Worm (Caenorhabditis elegans): ENCODE results near the gene rol-6.
A peak's percentile ranks its signal among the peaks of the same experiment; 100 is the strongest.

rol-6 gene

ce11 chrII:8747939-8748352 lies 15.1 kb downstream of the rol-6 start (continued):
- TF ChIP-seq ctbp-1 (GFP tag; IDR thresholded peaks at IDR 0.05), result no peak
- no peak for TF ChIP-seq pqm-1 (tag; optimal IDR thresholded peaks at IDR 0.05)
- TF ChIP-seq unc-39 (tag; optimal IDR thresholded peaks at IDR 0.05), result no peak
- TF ChIP-seq vab-7 (GFP tag; IDR thresholded peaks at IDR 0.05), result no peak
- no peak for TF ChIP-seq unc-130 (GFP tag; optimal IDR thresholded peaks at IDR 0.05)
- no peak for TF ChIP-seq nhr-237 (tag; optimal IDR thresholded peaks at IDR 0.05)
- TF ChIP-seq zip-2 (tag; optimal IDR thresholded peaks at IDR 0.05), result no peak
- no peak for TF ChIP-seq ces-1 (GFP tag; optimal IDR thresholded peaks at IDR 0.05)
- no peak for TF ChIP-seq ceh-20 (GFP tag; IDR thresholded peaks at IDR 0.05)
- TF ChIP-seq spr-3 (GFP tag; optimal IDR thresholded peaks at IDR 0.05), result no peak
- no peak for TF ChIP-seq snpc-4 (tag; optimal IDR thresholded peaks at IDR 0.05)
- no peak for TF ChIP-seq ztf-11 (tag; optimal IDR thresholded peaks at IDR 0.05)
- TF ChIP-seq fos-1 (tag; optimal IDR thresholded peaks at IDR 0.05), result no peak
- TF ChIP-seq nhr-42 (GFP tag; IDR thresholded peaks at IDR 0.05), result no peak
- no peak for TF ChIP-seq php-3 (GFP tag; IDR thresholded peaks at IDR 0.05)
- no peak for TF ChIP-seq nhr-25 (tag; optimal IDR thresholded peaks at IDR 0.05; ENCODE audit: borderline replicate concordance, insufficient read depth)
- TF ChIP-seq mxl-3 (GFP tag; optimal IDR thresholded peaks at IDR 0.05), result peak; percentile 7
- TF ChIP-seq dmd-9 (GFP tag; IDR thresholded peaks at IDR 0.05), result no peak
- no peak for TF ChIP-seq gei-8 (GFP tag; optimal IDR thresholded peaks at IDR 0.05)
- no peak for TF ChIP-seq tra-1 (GFP tag; IDR thresholded peaks at IDR 0.05)
- no peak for TF ChIP-seq aly-2 (tag; optimal IDR thresholded peaks at IDR 0.05)
- TF ChIP-seq attf-4 (tag; optimal IDR thresholded peaks at IDR 0.05), result no peak
- no peak for TF ChIP-seq hmg-1.1 (GFP tag; IDR thresholded peaks at IDR 0.05)
- TF ChIP-seq cey-2 (tag; optimal IDR thresholded peaks at IDR 0.05; ENCODE audit: borderline replicate concordance, insufficient read depth), result no peak
- peak in 1 of 2 experiments; percentile 33 for TF ChIP-seq hif-1 (tag; optimal IDR thresholded peaks at IDR 0.05)
- TF ChIP-seq nhr-102 (tag; optimal IDR thresholded peaks at IDR 0.05), result no peak
- TF ChIP-seq nhr-6 (tag; optimal IDR thresholded peaks at IDR 0.05), result no peak
- TF ChIP-seq lin-38 (GFP tag; IDR thresholded peaks at IDR 0.05), result no peak
- TF ChIP-seq ZK337.2 (GFP tag; IDR thresholded peaks at IDR 0.05), result no peak
- peak in 1 of 2 experiments; percentile 24 for TF ChIP-seq mdl-1 (tag; optimal IDR thresholded peaks at IDR 0.05)
- TF ChIP-seq saeg-2 (GFP tag; IDR thresholded peaks at IDR 0.05), result no peak
- no peak for TF ChIP-seq nhr-48 (tag; optimal IDR thresholded peaks at IDR 0.05)
- TF ChIP-seq ceh-28 (tag; optimal IDR thresholded peaks at IDR 0.05), result no peak
- no peak for TF ChIP-seq lim-7 (GFP tag; IDR thresholded peaks at IDR 0.05)
- no peak for TF ChIP-seq jun-1 (tag; optimal IDR thresholded peaks at IDR 0.05)
- peak; percentile 31 for TF ChIP-seq hlh-30 (tag; optimal IDR thresholded peaks at IDR 0.05; ENCODE audit: insufficient read depth)
- TF ChIP-seq Y5F2A.4 (GFP tag; optimal IDR thresholded peaks at IDR 0.05), result no peak
- TF ChIP-seq F10B5.3 (tag; optimal IDR thresholded peaks at IDR 0.05), result no peak
- no peak for TF ChIP-seq ceh-62 (tag; optimal IDR thresholded peaks at IDR 0.05)
- no peak for TF ChIP-seq zip-11 (GFP tag; IDR thresholded peaks at IDR 0.05)
- TF ChIP-seq nhr-11 (tag; optimal IDR thresholded peaks at IDR 0.05), result no peak
- 0 out of 2 replicates have a peak, but pooled peaks have one; percentile 71 for TF ChIP-seq egl-43 (GFP tag; IDR thresholded peaks at IDR 0.05)
- TF ChIP-seq madf-5 (GFP tag; IDR thresholded peaks at IDR 0.05), result no peak
- TF ChIP-seq snpc-1.2 (GFP tag; IDR thresholded peaks at IDR 0.05), result no peak
- TF ChIP-seq rbr-2 (tag; optimal IDR thresholded peaks at IDR 0.05), result no peak
- TF ChIP-seq daf-19 (GFP tag; conservative IDR thresholded peaks at IDR 0.05), result 0 out of 2 replicates have a peak, but pooled peaks have one; percentile 11
- no peak for TF ChIP-seq zag-1 (tag; optimal IDR thresholded peaks at IDR 0.05)
- TF ChIP-seq nhr-111 (GFP tag; optimal IDR thresholded peaks at IDR 0.05), result no peak

All from whole organism, L4 larva.